Worm (Caenorhabditis elegans): ENCODE measurements around the gene srx-87.

The srx-87 gene

ce11 chrV:11541284-11541683 lies 23.4 kb upstream of the srx-87 start:
- TF ChIP-seq hlh-15 (tag; optimal IDR thresholded peaks at IDR 0.05) (no peak), nhr-11 (tag; optimal IDR thresholded peaks at IDR 0.05) (no peak), pha-4 (tag; optimal IDR thresholded peaks at IDR 0.05) (no peak), C38D4.7 (GFP tag; optimal IDR thresholded peaks at IDR 0.05) (peak; percentile 24)

- TF ChIP-seq dve-1 (tag; optimal IDR thresholded peaks at IDR 0.05) (no peak), F13H6.1 (tag; optimal IDR thresholded peaks at IDR 0.05) (no peak), ceh-18 (tag; optimal IDR thresholded peaks at IDR 0.05) (no peak), ceh-48 (tag; optimal IDR thresholded peaks at IDR 0.05) (no peak), odd-2 (tag; optimal IDR thresholded peaks at IDR 0.05) (no peak), dmd-4 (tag; optimal IDR thresholded peaks at IDR 0.05; ENCODE audit: borderline replicate concordance) (no peak), ceh-6 (GFP tag; optimal IDR thresholded peaks at IDR 0.05) (no peak), ceh-2 (tag; optimal IDR thresholded peaks at IDR 0.05) (no peak), npax-4 (tag; optimal IDR thresholded peaks at IDR 0.05) (no peak), nhr-232 (tag; optimal IDR thresholded peaks at IDR 0.05) (no peak), madf-2 (tag; optimal IDR thresholded peaks at IDR 0.05) (no peak), sox-2 (GFP tag; IDR thresholded peaks at IDR 0.05) (no peak), tbx-2 (tag; optimal IDR thresholded peaks at IDR 0.05) (no peak), ceh-24 (tag; optimal IDR thresholded peaks at IDR 0.05) (no peak), T23F11.4 (GFP tag; optimal IDR thresholded peaks at IDR 0.05) (no peak), Y22D7AL.16 (tag; optimal IDR thresholded peaks at IDR 0.05) (no peak), elt-4 (tag; optimal IDR thresholded peaks at IDR 0.05) (no peak), pha-2 (tag; optimal IDR thresholded peaks at IDR 0.05) (no peak), hlh-8 (tag; optimal IDR thresholded peaks at IDR 0.05) (no peak), lin-11 (tag; optimal IDR thresholded peaks at IDR 0.05) (no peak)
Measured at ce11 chrV:11543564-11543963, 21.1 kb upstream of the srx-87 start, which contains the start of gene F38B7.2. TSS of gene F38B7.2 (plus strand) at chrV:11543963.

- TF ChIP-seq hlh-30 (tag; optimal IDR thresholded peaks at IDR 0.05; ENCODE audit: insufficient read depth) = no peak
- TF ChIP-seq nfya-1 (tag; optimal IDR thresholded peaks at IDR 0.05) = no peak
- no peak for TF ChIP-seq ceh-18 (tag; optimal IDR thresholded peaks at IDR 0.05)
- no peak for TF ChIP-seq pha-2 (tag; optimal IDR thresholded peaks at IDR 0.05)
- TF ChIP-seq ztf-16 (tag; optimal IDR thresholded peaks at IDR 0.05) = no peak
- no peak for TF ChIP-seq rnt-1 (tag; optimal IDR thresholded peaks at IDR 0.05)
- TF ChIP-seq T23F11.4 (GFP tag; optimal IDR thresholded peaks at IDR 0.05) = no peak
- no peak for TF ChIP-seq unc-42 (tag; optimal IDR thresholded peaks at IDR 0.05)
- no peak for TF ChIP-seq pat-9 (tag; optimal IDR thresholded peaks at IDR 0.05)
- TF ChIP-seq che-1 (tag; optimal IDR thresholded peaks at IDR 0.05) = no peak
- no peak for TF ChIP-seq ceh-14 (tag; optimal IDR thresholded peaks at IDR 0.05)
- no peak for TF ChIP-seq tbx-7 (tag; optimal IDR thresholded peaks at IDR 0.05)
- TF ChIP-seq pqm-1 (tag; optimal IDR thresholded peaks at IDR 0.05) = no peak
Measured at ce11 chrV:11545227-11545626, 19.4 kb upstream of the srx-87 start, which contains the start of gene F38B7.10. TSS of gene F38B7.10 (plus strand) at chrV:11545527.

- TF ChIP-seq pha-4 (tag; optimal IDR thresholded peaks at IDR 0.05) = no peak
- TF ChIP-seq madf-2 (tag; optimal IDR thresholded peaks at IDR 0.05) = no peak
- TF ChIP-seq hlh-8 (tag; optimal IDR thresholded peaks at IDR 0.05) = no peak
- TF ChIP-seq dmd-4 (tag; optimal IDR thresholded peaks at IDR 0.05; ENCODE audit: borderline replicate concordance) = no peak
- TF ChIP-seq syd-9 (tag; optimal IDR thresholded peaks at IDR 0.05) = no peak
- TF ChIP-seq fkh-6 (tag; optimal IDR thresholded peaks at IDR 0.05) = no peak
- TF ChIP-seq ceh-6 (GFP tag; optimal IDR thresholded peaks at IDR 0.05) = no peak
- TF ChIP-seq ceh-2 (tag; optimal IDR thresholded peaks at IDR 0.05) = no peak
- TF ChIP-seq ceh-18 (tag; optimal IDR thresholded peaks at IDR 0.05) = no peak
Measured at ce11 chrV:11546795-11547194, 17.9 kb upstream of the srx-87 start, which contains the start of gene F38B7.11. TSS of gene F38B7.11 (plus strand) at chrV:11547095.
